Worm (Caenorhabditis elegans): ENCODE data around the gene swsn-7.

swsn-7 gene

DNA sequence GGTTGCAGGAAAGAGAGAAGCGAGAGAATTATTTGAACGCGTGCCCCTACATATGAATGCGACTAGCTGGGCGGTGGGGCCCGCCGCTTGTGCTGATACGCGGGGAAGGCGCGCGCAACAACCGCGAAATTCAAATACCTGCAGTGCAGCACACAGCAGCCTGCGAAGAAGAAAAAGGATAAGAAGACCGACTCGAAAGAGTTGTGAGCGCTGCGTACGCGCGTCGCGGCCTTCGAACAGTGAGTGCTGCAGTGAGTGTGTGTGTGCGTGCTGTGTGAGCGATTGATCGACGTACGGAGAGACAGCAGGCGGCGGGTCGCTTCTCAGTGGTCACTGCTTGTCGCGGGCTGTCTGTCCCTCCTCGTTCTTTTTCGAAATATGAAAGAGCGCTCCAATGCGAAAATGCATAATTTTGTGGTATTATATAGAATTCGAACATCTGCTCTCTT lies 707 bp upstream of the swsn-7 start (continued):
- peak; percentile 66 for TF ChIP-seq ets-4 (tag; optimal IDR thresholded peaks at IDR 0.05)
- peak; percentile 81 for TF ChIP-seq dve-1 (tag; optimal IDR thresholded peaks at IDR 0.05)
- TF ChIP-seq nhr-11 (tag; optimal IDR thresholded peaks at IDR 0.05), result no peak
- TF ChIP-seq unc-3 (GFP tag; conservative IDR thresholded peaks at IDR 0.05), result no peak
- TF ChIP-seq unc-3 (tag; optimal IDR thresholded peaks at IDR 0.05), result no peak
- peak; percentile 79 for TF ChIP-seq unc-42 (tag; optimal IDR thresholded peaks at IDR 0.05)
- TF ChIP-seq F13H6.1 (tag; optimal IDR thresholded peaks at IDR 0.05), result peak; percentile 83
- no peak for TF ChIP-seq pha-4 (tag; optimal IDR thresholded peaks at IDR 0.05)
- TF ChIP-seq gmeb-2 (tag; optimal IDR thresholded peaks at IDR 0.05), result no peak
- peak; percentile 62 for TF ChIP-seq elt-2 (tag; optimal IDR thresholded peaks at IDR 0.05)
- peak; percentile 36 for TF ChIP-seq pqm-1 (tag; optimal IDR thresholded peaks at IDR 0.05)
- TF ChIP-seq C38D4.7 (GFP tag; optimal IDR thresholded peaks at IDR 0.05), result peak; percentile 6
- no peak for TF ChIP-seq K09A11.1 (tag; optimal IDR thresholded peaks at IDR 0.05; ENCODE audit: insufficient read depth)
- TF ChIP-seq ceh-31 (tag; optimal IDR thresholded peaks at IDR 0.05), result peak; percentile 79
- TF ChIP-seq T23F11.4 (GFP tag; optimal IDR thresholded peaks at IDR 0.05), result peak; percentile 71
- TF ChIP-seq ceh-14 (tag; optimal IDR thresholded peaks at IDR 0.05), result no peak
- peak; percentile 33 for TF ChIP-seq hlh-30 (tag; optimal IDR thresholded peaks at IDR 0.05; ENCODE audit: insufficient read depth)
- no peak for TF ChIP-seq fkh-10 (GFP tag; optimal IDR thresholded peaks at IDR 0.05)
- TF ChIP-seq hlh-8 (tag; optimal IDR thresholded peaks at IDR 0.05), result peak; percentile 46
- peak; percentile 67 for TF ChIP-seq syd-9 (tag; optimal IDR thresholded peaks at IDR 0.05)
- TF ChIP-seq ceh-22 (tag; optimal IDR thresholded peaks at IDR 0.05), result no peak
- TF ChIP-seq ref-2 (tag; optimal IDR thresholded peaks at IDR 0.05), result peak; percentile 93
- TF ChIP-seq hlh-6 (tag; optimal IDR thresholded peaks at IDR 0.05), result peak; percentile 74
- TF ChIP-seq K02D7.2 (tag; optimal IDR thresholded peaks at IDR 0.05), result no peak
- TF ChIP-seq lim-6 (tag; optimal IDR thresholded peaks at IDR 0.05), result peak; percentile 45
- peak; percentile 87 for TF ChIP-seq rnt-1 (tag; optimal IDR thresholded peaks at IDR 0.05)
- TF ChIP-seq Y22D7AL.16 (tag; optimal IDR thresholded peaks at IDR 0.05), result peak; percentile 34
- peak; percentile 44 for TF ChIP-seq ceh-2 (tag; optimal IDR thresholded peaks at IDR 0.05)
- TF ChIP-seq ceh-9 (tag; optimal IDR thresholded peaks at IDR 0.05), result no peak
- no peak for TF ChIP-seq hlh-15 (tag; optimal IDR thresholded peaks at IDR 0.05)
- TF ChIP-seq tbx-2 (tag; optimal IDR thresholded peaks at IDR 0.05), result peak; percentile 93
- TF ChIP-seq sox-2 (GFP tag; IDR thresholded peaks at IDR 0.05), result no peak; the same call in 1 of the 2 replicates
- peak; percentile 54 for TF ChIP-seq sdc-2 (tag; optimal IDR thresholded peaks at IDR 0.05)
- no peak for TF ChIP-seq lin-11 (tag; optimal IDR thresholded peaks at IDR 0.05)
- peak; percentile 72 for TF ChIP-seq pros-1 (tag; optimal IDR thresholded peaks at IDR 0.05)
- 0 out of 2 replicates have a peak, but pooled peaks have one; percentile 23 for TF ChIP-seq ceh-45 (GFP tag; IDR thresholded peaks at IDR 0.05)
- peak; percentile 59 for TF ChIP-seq madf-2 (tag; optimal IDR thresholded peaks at IDR 0.05)
- no peak for TF ChIP-seq pax-1 (tag; optimal IDR thresholded peaks at IDR 0.05)
- no peak for TF ChIP-seq mec-3 (tag; optimal IDR thresholded peaks at IDR 0.05; ENCODE audit: borderline replicate concordance)
- no peak for TF ChIP-seq dmd-4 (tag; optimal IDR thresholded peaks at IDR 0.05; ENCODE audit: borderline replicate concordance)

ce11 chrII:8022461-8022860 lies 5.1 kb downstream of the swsn-7 start, which contains the start of gene hda-2:
Gene hda-2, minus strand, starts transcription at chrII:8022561.
- TF ChIP-seq npax-4 (tag; optimal IDR thresholded peaks at IDR 0.05), result no peak
- TF ChIP-seq unc-42 (tag; optimal IDR thresholded peaks at IDR 0.05), result no peak
- no peak for TF ChIP-seq sdc-2 (tag; optimal IDR thresholded peaks at IDR 0.05)
- no peak for TF ChIP-seq ahr-1 (tag; optimal IDR thresholded peaks at IDR 0.05)
- no peak for TF ChIP-seq ztf-16 (tag; optimal IDR thresholded peaks at IDR 0.05)
- no peak for TF ChIP-seq che-1 (tag; optimal IDR thresholded peaks at IDR 0.05)
- no peak for TF ChIP-seq ceh-34 (tag; optimal IDR thresholded peaks at IDR 0.05)
- TF ChIP-seq sox-2 (GFP tag; IDR thresholded peaks at IDR 0.05), result no peak
- TF ChIP-seq T23F11.4 (GFP tag; optimal IDR thresholded peaks at IDR 0.05), result no peak
